Worm (Caenorhabditis elegans): ENCODE data around the gene fbxa-62.

The fbxa-62 gene

ce11 chrIII:2211120-2211519 is 16.4 kb upstream of the fbxa-62 start, which contains the start of gene C39B5.14:
Gene C39B5.14, plus strand, starts transcription at chrIII:2211420.
- TF ChIP-seq nhr-90 (tag; optimal IDR thresholded peaks at IDR 0.05) (no peak), rpc-1 (optimal IDR thresholded peaks at IDR 0.05) (no peak), rpc-1 (tag; optimal IDR thresholded peaks at IDR 0.05) (no peak), K11D2.4 (GFP tag; IDR thresholded peaks at IDR 0.05) (no peak), mes-4 (tag; optimal IDR thresholded peaks at IDR 0.05) (no peak), F10E7.11 (tag; optimal IDR thresholded peaks at IDR 0.05) (no peak), nhr-120 (GFP tag; IDR thresholded peaks at IDR 0.05) (no peak), hrde-1 (tag; optimal IDR thresholded peaks at IDR 0.05; ENCODE audit: borderline replicate concordance) (no peak), F49E8.2 (tag; optimal IDR thresholded peaks at IDR 0.05; ENCODE audit: insufficient read depth) (no peak), ztf-25 (GFP tag; IDR thresholded peaks at IDR 0.05) (no peak), nfyb-1 (GFP tag; IDR thresholded peaks at IDR 0.05) (no peak), egl-18 (GFP tag; IDR thresholded peaks at IDR 0.05) (no peak), nfya-2 (GFP tag; IDR thresholded peaks at IDR 0.05) (no peak), ztf-6 (GFP tag; IDR thresholded peaks at IDR 0.05) (no peak), nhr-179 (tag; optimal IDR thresholded peaks at IDR 0.05) (no peak)

ce11 chrIII:2212343-2212742 is 15.2 kb upstream of the fbxa-62 start:
- no peak for TF ChIP-seq madf-8 (GFP tag; conservative IDR thresholded peaks at IDR 0.05)
- peak; percentile 24 for TF ChIP-seq nhr-80 (tag; optimal IDR thresholded peaks at IDR 0.05)

- TF ChIP-seq C06A6.2 (GFP tag; conservative IDR thresholded peaks at IDR 0.05) (no peak), nhr-27 (tag; optimal IDR thresholded peaks at IDR 0.05) (no peak), ama-1 (optimal IDR thresholded peaks at IDR 0.05) (no peak), ama-1 (GFP tag; optimal IDR thresholded peaks at IDR 0.05) (no peak), athp-1 (tag; optimal IDR thresholded peaks at IDR 0.05) (no peak), F39B2.1 (GFP tag; IDR thresholded peaks at IDR 0.05) (no peak), hlh-12 (tag; optimal IDR thresholded peaks at IDR 0.05) (no peak), bed-2 (GFP tag; IDR thresholded peaks at IDR 0.05) (no peak), bed-1 (GFP tag; IDR thresholded peaks at IDR 0.05) (no peak), snpc-1.3 (tag; optimal IDR thresholded peaks at IDR 0.05; ENCODE audit: insufficient read depth) (no peak), madf-8 (GFP tag; conservative IDR thresholded peaks at IDR 0.05) (no peak), Y95B8A.8 (GFP tag; IDR thresholded peaks at IDR 0.05) (no peak), gei-17 (GFP tag; optimal IDR thresholded peaks at IDR 0.05) (no peak)
These were observed 8.1 kb upstream of the fbxa-62 start, which contains the start of gene fbxa-12 for ce11 chrIII:2219408-2219807. Gene fbxa-12, plus strand, starts transcription at chrIII:2219708.

ce11 chrIII:2223932-2224331 is 3.6 kb upstream of the fbxa-62 start, which contains the start of gene srd-65:
Gene srd-65, minus strand, starts transcription at chrIII:2224032.
- TF ChIP-seq B0336.3 (GFP tag; IDR thresholded peaks at IDR 0.05) = no peak
- TF ChIP-seq gei-17 (GFP tag; optimal IDR thresholded peaks at IDR 0.05) = no peak
- no peak for TF ChIP-seq ztf-28 (GFP tag; IDR thresholded peaks at IDR 0.05)
- no peak for TF ChIP-seq F49E8.2 (tag; optimal IDR thresholded peaks at IDR 0.05; ENCODE audit: insufficient read depth)
- TF ChIP-seq F52B5.7 (tag; optimal IDR thresholded peaks at IDR 0.05) = no peak

- no peak for TF ChIP-seq lsy-27 (tag; optimal IDR thresholded peaks at IDR 0.05; ENCODE audit: borderline replicate concordance, insufficient read depth)
- no peak for TF ChIP-seq nhr-90 (tag; optimal IDR thresholded peaks at IDR 0.05)
- TF ChIP-seq athp-1 (tag; optimal IDR thresholded peaks at IDR 0.05) = no peak
- no peak for TF ChIP-seq T26A5.8 (tag; optimal IDR thresholded peaks at IDR 0.05)
- TF ChIP-seq egl-44 (GFP tag; IDR thresholded peaks at IDR 0.05) = no peak
- TF ChIP-seq efl-1 (GFP tag; optimal IDR thresholded peaks at IDR 0.05) = no peak
- TF ChIP-seq ama-1 (optimal IDR thresholded peaks at IDR 0.05) = no peak
- no peak for TF ChIP-seq ama-1 (GFP tag; optimal IDR thresholded peaks at IDR 0.05)
- no peak for TF ChIP-seq unc-130 (GFP tag; optimal IDR thresholded peaks at IDR 0.05)
- no peak for TF ChIP-seq snpc-1.3 (tag; optimal IDR thresholded peaks at IDR 0.05; ENCODE audit: insufficient read depth)
- no peak for TF ChIP-seq lag-1 (GFP tag; IDR thresholded peaks at IDR 0.05)
- TF ChIP-seq F37B4.10 (GFP tag; IDR thresholded peaks at IDR 0.05) = no peak
- no peak for TF ChIP-seq nhr-120 (GFP tag; IDR thresholded peaks at IDR 0.05)
- TF ChIP-seq attf-6 (GFP tag; IDR thresholded peaks at IDR 0.05) = no peak
- TF ChIP-seq nfya-1 (tag; optimal IDR thresholded peaks at IDR 0.05; ENCODE audit: borderline replicate concordance, insufficient read depth) = no peak
- TF ChIP-seq mes-4 (tag; optimal IDR thresholded peaks at IDR 0.05) = no peak
- no peak for TF ChIP-seq dox-1 (GFP tag; IDR thresholded peaks at IDR 0.05)
- no peak for TF ChIP-seq lin-35 (GFP tag; optimal IDR thresholded peaks at IDR 0.05)
These were observed 3.0 kb upstream of the fbxa-62 start, which contains the start of gene fbxa-38 for ce11 chrIII:2224478-2224877. Gene fbxa-38, plus strand, starts transcription at chrIII:2224672.

Data from whole organism, young adult.